Worm (Caenorhabditis elegans): Measurements from ENCODE around the gene K12D12.5.

DNA sequence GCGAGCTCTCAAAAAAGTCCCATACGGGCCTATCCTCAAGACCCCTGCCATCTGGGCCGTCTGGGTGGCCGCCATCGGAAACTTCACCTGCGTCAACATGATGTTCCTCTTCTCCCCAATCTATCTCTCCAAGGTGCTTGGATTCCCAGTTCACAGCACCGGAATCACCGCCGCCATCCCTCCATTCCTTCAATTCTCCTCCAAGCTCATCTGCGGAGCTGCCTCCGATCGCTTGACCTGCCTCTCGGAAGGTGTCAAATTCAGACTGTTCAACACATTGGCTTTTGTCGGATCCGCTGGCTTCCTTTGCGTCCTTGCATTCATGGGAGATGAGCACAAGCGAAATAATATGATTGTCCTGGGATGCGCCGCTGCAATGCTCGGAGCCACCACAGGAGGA lies 15.8 kb upstream of the K12D12.5 start:
- TF ChIP-seq B0336.3 (GFP tag; IDR thresholded peaks at IDR 0.05) (no peak), ama-1 (optimal IDR thresholded peaks at IDR 0.05) (no peak), ama-1 (GFP tag; optimal IDR thresholded peaks at IDR 0.05) (no peak), pha-4 (tag; optimal IDR thresholded peaks at IDR 0.05) (no peak)

All from whole organism, young adult.